Worm (Caenorhabditis elegans): ENCODE results near the gene dhs-5.

- TF ChIP-seq tbx-37 (GFP tag; conservative IDR thresholded peaks at IDR 0.05): no peak
- no peak for TF ChIP-seq scrt-1 (GFP tag; IDR thresholded peaks at IDR 0.05)
- TF ChIP-seq ama-1 (optimal IDR thresholded peaks at IDR 0.05): no peak
- no peak for TF ChIP-seq sea-1 (GFP tag; conservative IDR thresholded peaks at IDR 0.05)
- TF ChIP-seq tra-4 (tag; optimal IDR thresholded peaks at IDR 0.05): no peak
- TF ChIP-seq flt-1 (GFP tag; IDR thresholded peaks at IDR 0.05): no peak
- TF ChIP-seq ceh-13 (GFP tag; optimal IDR thresholded peaks at IDR 0.05): no peak
- TF ChIP-seq F13C5.2 (tag; optimal IDR thresholded peaks at IDR 0.05): no peak
- no peak for TF ChIP-seq ceh-36 (tag; optimal IDR thresholded peaks at IDR 0.05)
- TF ChIP-seq pes-1 (GFP tag; IDR thresholded peaks at IDR 0.05): no peak
- no peak for TF ChIP-seq hmg-4 (GFP tag; optimal IDR thresholded peaks at IDR 0.05)
Measured at ce11 chrII:5423832-5424231, 29.8 kb upstream of the dhs-5 start, which contains the start of gene F07F6.7.

Measured in whole organism, early embryonic.